Worm (Caenorhabditis elegans) whole organism, young adult: Measurements from ENCODE around the gene str-68.

Source experiments
- F57C9.4 ChIP-seq: sonication (generic microtip); optimal IDR thresholded peaks from 2 replicates; lab custom pipeline; 2017; ENCODE audit warnings: mild to moderate bottlenecking, missing genetic modification characterization, missing compliant biosample characterization
- ama-1 ChIP-seq, 3 experiments: fragments of 150-350 bp in 1 of 3; sonication (generic microtip) in 2 of 3; optimal IDR thresholded peaks; 2 replicates each; lab custom pipeline; 2014 to 2018; ENCODE audit warnings: missing biosample characterization in 2 of 3, missing genetic modification characterization in 2 of 3, missing genetic modification reagents in 2 of 3
- gei-17 ChIP-seq: fragments of 200-800 bp; sonication (Bioruptor generic); optimal IDR thresholded peaks from 2 replicates; lab custom pipeline; 2018; ENCODE audit warnings: mild to moderate bottlenecking, missing genetic modification characterization, missing compliant biosample characterization
- unc-130 ChIP-seq: sonication (generic microtip); optimal IDR thresholded peaks from 2 replicates; lab custom pipeline; 2016; ENCODE audit warnings: missing genetic modification reagents, missing genetic modification characterization, missing compliant biosample characterization
- zfh-2 ChIP-seq: fragments of 200-800 bp; sonication (Bioruptor generic); conservative IDR thresholded peaks from 2 replicates; pipeline ENCODE4 v1.3.6; 2022; ENCODE audit warnings: missing genetic modification reagents, missing genetic modification characterization, missing compliant biosample characterization

- no peak for TF ChIP-seq zfh-2 (GFP tag; lab: Robert Waterston, UW)
- no peak for TF ChIP-seq ama-1 (optimal IDR thresholded peaks at IDR 0.05; lab: Kevin White, UChicago)
- TF ChIP-seq ama-1 (GFP tag; optimal IDR thresholded peaks at IDR 0.05; lab: Kevin White, UChicago) = no peak
- no peak for TF ChIP-seq F57C9.4
- TF ChIP-seq gei-17 (GFP tag; lab: Kevin White, UChicago) = no peak
- TF ChIP-seq unc-130 (GFP tag; lab: Kevin White, UChicago) = no peak
Observed at ce11 chrV:3119185-3119584, 11.8 kb upstream of the str-68 start.
